Worm (Caenorhabditis elegans): ENCODE results near the gene rep-1.
A peak's percentile ranks its signal among the peaks of the same experiment; 100 is the strongest.

rep-1 gene

ce11 chrIII:1601464-1602169 is 31.5 kb downstream of the rep-1 start (continued):
- TF ChIP-seq K09A11.1 (tag; optimal IDR thresholded peaks at IDR 0.05; ENCODE audit: insufficient read depth): peak; percentile 6
- TF ChIP-seq madf-2 (tag; optimal IDR thresholded peaks at IDR 0.05): peak; percentile 26
- TF ChIP-seq hlh-30 (tag; optimal IDR thresholded peaks at IDR 0.05; ENCODE audit: insufficient read depth): no peak
- TF ChIP-seq nhr-232 (tag; optimal IDR thresholded peaks at IDR 0.05): peak; percentile 77
- no peak for TF ChIP-seq dve-1 (tag; optimal IDR thresholded peaks at IDR 0.05)
- TF ChIP-seq ceh-31 (tag; optimal IDR thresholded peaks at IDR 0.05): peak; percentile 47
- TF ChIP-seq ceh-24 (tag; optimal IDR thresholded peaks at IDR 0.05): peak; percentile 14
- no peak for TF ChIP-seq ahr-1 (tag; optimal IDR thresholded peaks at IDR 0.05)
- TF ChIP-seq fax-1 (tag; optimal IDR thresholded peaks at IDR 0.05): peak; percentile 21
- TF ChIP-seq Y22D7AL.16 (tag; optimal IDR thresholded peaks at IDR 0.05): peak; percentile 68
- TF ChIP-seq hlh-15 (tag; optimal IDR thresholded peaks at IDR 0.05): no peak
- no peak for TF ChIP-seq nfya-1 (tag; optimal IDR thresholded peaks at IDR 0.05)
- TF ChIP-seq che-1 (tag; optimal IDR thresholded peaks at IDR 0.05): peak; percentile 78
- TF ChIP-seq ref-2 (tag; optimal IDR thresholded peaks at IDR 0.05): peak; percentile 60
- peak; percentile 71 for TF ChIP-seq ceh-6 (GFP tag; optimal IDR thresholded peaks at IDR 0.05)
- TF ChIP-seq pha-2 (tag; optimal IDR thresholded peaks at IDR 0.05): no peak
- peak; percentile 54 for TF ChIP-seq C08G9.2 (tag; optimal IDR thresholded peaks at IDR 0.05)
- TF ChIP-seq odd-2 (tag; optimal IDR thresholded peaks at IDR 0.05): peak; percentile 43
- TF ChIP-seq sox-4 (tag; optimal IDR thresholded peaks at IDR 0.05): peak; percentile 74
- TF ChIP-seq pax-1 (tag; optimal IDR thresholded peaks at IDR 0.05): no peak

ce11 chrIII:1602682-1603081 is 32.6 kb downstream of the rep-1 start:
- TF ChIP-seq elt-2 (tag; optimal IDR thresholded peaks at IDR 0.05) (peak; percentile 85), hlh-13 (GFP tag; optimal IDR thresholded peaks at IDR 0.05) (no peak)

DNA sequence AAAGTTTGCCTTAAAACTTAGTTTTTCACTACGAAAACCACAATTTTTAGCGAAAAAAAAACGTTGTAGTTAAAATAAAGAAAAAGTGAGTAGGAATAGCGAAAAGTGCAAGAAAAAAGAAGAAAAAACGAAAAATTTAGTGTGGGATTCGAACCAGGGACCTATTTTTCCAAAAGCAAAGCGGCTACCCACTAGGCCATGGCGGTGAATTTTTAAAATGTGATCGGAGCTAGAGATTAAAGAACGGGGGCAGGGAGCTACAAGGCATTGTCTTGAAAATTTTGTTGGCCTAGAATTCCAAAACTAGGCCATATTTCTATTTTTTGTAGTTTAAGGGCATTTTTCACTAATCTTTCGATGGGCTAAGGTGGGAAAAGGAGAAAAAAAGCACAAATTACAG is 33.7 kb downstream of the rep-1 start:
- TF ChIP-seq ama-1 (optimal IDR thresholded peaks at IDR 0.05) (no peak), unc-86 (tag; optimal IDR thresholded peaks at IDR 0.05) (no peak), Y22D7AL.16 (tag; optimal IDR thresholded peaks at IDR 0.05) (no peak), ceh-22 (tag; optimal IDR thresholded peaks at IDR 0.05) (no peak), C08G9.2 (tag; optimal IDR thresholded peaks at IDR 0.05) (no peak), C38D4.7 (GFP tag; optimal IDR thresholded peaks at IDR 0.05) (no peak), ceh-9 (tag; optimal IDR thresholded peaks at IDR 0.05) (no peak), sdc-2 (tag; optimal IDR thresholded peaks at IDR 0.05) (no peak), ceh-14 (tag; optimal IDR thresholded peaks at IDR 0.05) (no peak), ceh-18 (tag; optimal IDR thresholded peaks at IDR 0.05) (no peak), hlh-6 (tag; optimal IDR thresholded peaks at IDR 0.05) (no peak), hlh-15 (tag; optimal IDR thresholded peaks at IDR 0.05) (no peak), che-1 (tag; optimal IDR thresholded peaks at IDR 0.05) (no peak), ceh-48 (tag; optimal IDR thresholded peaks at IDR 0.05) (no peak), ttx-3 (tag; optimal IDR thresholded peaks at IDR 0.05) (no peak), ahr-1 (tag; optimal IDR thresholded peaks at IDR 0.05) (no peak), elt-2 (tag; optimal IDR thresholded peaks at IDR 0.05) (no peak), pha-2 (tag; optimal IDR thresholded peaks at IDR 0.05) (no peak)

DNA sequence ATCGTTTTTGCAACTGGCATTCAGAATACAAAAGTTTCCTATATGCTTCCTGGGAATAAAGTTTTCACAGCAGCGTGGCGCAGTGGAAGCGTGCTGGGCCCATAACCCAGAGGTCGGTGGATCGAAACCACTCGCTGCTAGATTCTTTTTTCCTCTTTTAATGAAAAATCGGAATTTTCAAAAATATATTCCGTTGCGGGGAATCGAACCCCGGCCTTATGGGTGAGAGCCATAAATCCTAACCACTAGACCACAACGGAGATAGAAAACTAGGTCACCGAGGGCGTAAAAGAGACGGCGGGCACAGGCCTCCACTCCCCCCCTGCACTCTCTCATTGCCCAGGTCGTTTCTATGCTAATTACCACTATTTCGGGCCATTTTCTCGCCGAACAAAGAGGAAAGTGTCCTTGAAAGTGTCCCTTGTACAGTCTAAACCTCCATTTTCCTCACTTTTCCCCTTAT is 34.4 kb downstream of the rep-1 start, which contains the start of gene Y22D7AL.6:
Gene Y22D7AL.6 (plus strand): TSS at position 413 of the 463 bp plus-strand sequence.
- TF ChIP-seq unc-86 (tag; optimal IDR thresholded peaks at IDR 0.05) (peak; percentile 59), nhr-232 (tag; optimal IDR thresholded peaks at IDR 0.05) (peak; percentile 62), tbx-7 (tag; optimal IDR thresholded peaks at IDR 0.05) (peak; percentile 37), ceh-34 (tag; optimal IDR thresholded peaks at IDR 0.05) (peak; percentile 45), fkh-6 (tag; optimal IDR thresholded peaks at IDR 0.05) (peak; percentile 39), sox-4 (tag; optimal IDR thresholded peaks at IDR 0.05) (peak; percentile 62), ceh-45 (GFP tag; IDR thresholded peaks at IDR 0.05) (no peak), ttx-3 (tag; optimal IDR thresholded peaks at IDR 0.05) (peak; percentile 46), sox-2 (GFP tag; IDR thresholded peaks at IDR 0.05) (peak; percentile 73), npax-4 (tag; optimal IDR thresholded peaks at IDR 0.05) (peak; percentile 43), ceh-19 (GFP tag; optimal IDR thresholded peaks at IDR 0.05) (peak; percentile 48), pag-3 (tag; optimal IDR thresholded peaks at IDR 0.05; ENCODE audit: borderline replicate concordance) (no peak), madf-2 (tag; optimal IDR thresholded peaks at IDR 0.05) (peak; percentile 42), C38D4.7 (GFP tag; optimal IDR thresholded peaks at IDR 0.05) (peak; percentile 74), elt-4 (tag; optimal IDR thresholded peaks at IDR 0.05) (no peak), fkh-10 (GFP tag; optimal IDR thresholded peaks at IDR 0.05) (no peak), ama-1 (optimal IDR thresholded peaks at IDR 0.05) (no peak), unc-3 (GFP tag; conservative IDR thresholded peaks at IDR 0.05) (peak; percentile 39; the same call in 1 of the 2 replicates), unc-3 (tag; optimal IDR thresholded peaks at IDR 0.05) (peak; percentile 30), pax-1 (tag; optimal IDR thresholded peaks at IDR 0.05) (no peak), ceh-9 (tag; optimal IDR thresholded peaks at IDR 0.05) (peak; percentile 44), ceh-48 (tag; optimal IDR thresholded peaks at IDR 0.05) (peak; percentile 51), ceh-24 (tag; optimal IDR thresholded peaks at IDR 0.05) (peak; percentile 22)

Measured in whole organism, late embryonic.